Worm (Caenorhabditis elegans): ENCODE measurements around the gene ZK1127.12.

Gene ZK1127.12

ce11 chrII:7070434-7070833 is 18.6 kb downstream of the ZK1127.12 start:
- TF ChIP-seq mdl-1 (tag; optimal IDR thresholded peaks at IDR 0.05) = no peak
- no peak for TF ChIP-seq gei-8 (GFP tag; optimal IDR thresholded peaks at IDR 0.05)
- no peak for TF ChIP-seq R02D3.7 (tag; optimal IDR thresholded peaks at IDR 0.05)
- no peak for TF ChIP-seq unc-62 (GFP tag; optimal IDR thresholded peaks at IDR 0.05 in 1 of 2)
- TF ChIP-seq unc-62 (tag; optimal IDR thresholded peaks at IDR 0.05) = no peak
- TF ChIP-seq unc-130 (GFP tag; optimal IDR thresholded peaks at IDR 0.05) = no peak
- TF ChIP-seq Y105C5A.15 (GFP tag; IDR thresholded peaks at IDR 0.05) = no peak
- no peak for TF ChIP-seq aly-2 (tag; optimal IDR thresholded peaks at IDR 0.05)
- TF ChIP-seq mxl-2 (GFP tag; conservative IDR thresholded peaks at IDR 0.05) = no peak
- no peak for TF ChIP-seq dpl-1 (GFP tag; optimal IDR thresholded peaks at IDR 0.05)
- TF ChIP-seq saeg-2 (GFP tag; IDR thresholded peaks at IDR 0.05) = no peak
- no peak for TF ChIP-seq ZK546.5 (tag; optimal IDR thresholded peaks at IDR 0.05)
- TF ChIP-seq unc-39 (tag; optimal IDR thresholded peaks at IDR 0.05) = no peak
- TF ChIP-seq nhr-25 (tag; optimal IDR thresholded peaks at IDR 0.05; ENCODE audit: borderline replicate concordance, insufficient read depth) = no peak
- TF ChIP-seq daf-16 (GFP tag; optimal IDR thresholded peaks at IDR 0.05) = no peak
- no peak for TF ChIP-seq daf-16 (tag; optimal IDR thresholded peaks at IDR 0.05)
- TF ChIP-seq lin-1 (GFP tag; IDR thresholded peaks at IDR 0.05) = no peak
- TF ChIP-seq lir-3 (tag; optimal IDR thresholded peaks at IDR 0.05) = no peak
- TF ChIP-seq F37D6.2 (tag; optimal IDR thresholded peaks at IDR 0.05) = no peak
- TF ChIP-seq mes-2 (tag; optimal IDR thresholded peaks at IDR 0.05; ENCODE audit: poor library complexity, severe bottlenecking) = no peak
- no peak for TF ChIP-seq skn-1 (tag; optimal IDR thresholded peaks at IDR 0.05)
- TF ChIP-seq daf-12 (tag; optimal IDR thresholded peaks at IDR 0.05) = no peak

- TF ChIP-seq nhr-111 (GFP tag; optimal IDR thresholded peaks at IDR 0.05) = no peak
- TF ChIP-seq aly-2 (tag; optimal IDR thresholded peaks at IDR 0.05) = no peak
- no peak for TF ChIP-seq lin-1 (GFP tag; IDR thresholded peaks at IDR 0.05)
- no peak for TF ChIP-seq pha-4 (GFP tag; IDR thresholded peaks at IDR 0.05)
- no peak for TF ChIP-seq pha-4 (tag; optimal IDR thresholded peaks at IDR 0.05)
- no peak for TF ChIP-seq fos-1 (tag; optimal IDR thresholded peaks at IDR 0.05)
- TF ChIP-seq lin-39 (tag; optimal IDR thresholded peaks at IDR 0.05) = no peak
- TF ChIP-seq madf-5 (GFP tag; IDR thresholded peaks at IDR 0.05) = no peak
- no peak for TF ChIP-seq nhr-42 (GFP tag; IDR thresholded peaks at IDR 0.05)
- TF ChIP-seq ztf-7 (tag; optimal IDR thresholded peaks at IDR 0.05) = no peak
- TF ChIP-seq php-3 (GFP tag; IDR thresholded peaks at IDR 0.05) = no peak
- no peak for TF ChIP-seq jun-1 (tag; optimal IDR thresholded peaks at IDR 0.05)
- no peak for TF ChIP-seq lin-13 (GFP tag; optimal IDR thresholded peaks at IDR 0.05)
These were observed 20.4 kb downstream of the ZK1127.12 start, which contains the start of gene kars-1 for ce11 chrII:7072315-7072589. Gene kars-1 (minus strand): TSS chrII:7072415.

- TF ChIP-seq set-16 (GFP tag; IDR thresholded peaks at IDR 0.05) = no peak
- TF ChIP-seq ctbp-1 (GFP tag; IDR thresholded peaks at IDR 0.05) = no peak
- no peak for TF ChIP-seq gei-8 (GFP tag; optimal IDR thresholded peaks at IDR 0.05)
- peak; percentile 56 for TF ChIP-seq rbr-2 (tag; optimal IDR thresholded peaks at IDR 0.05)
- no peak for TF ChIP-seq lin-15B (tag; optimal IDR thresholded peaks at IDR 0.05)
- TF ChIP-seq snpc-4 (tag; optimal IDR thresholded peaks at IDR 0.05) = no peak
- no peak for TF ChIP-seq fos-1 (tag; optimal IDR thresholded peaks at IDR 0.05)
- no peak for TF ChIP-seq ztf-11 (tag; optimal IDR thresholded peaks at IDR 0.05)
- no peak for TF ChIP-seq lir-3 (tag; optimal IDR thresholded peaks at IDR 0.05)
- peak; percentile 59 for TF ChIP-seq dpl-1 (GFP tag; optimal IDR thresholded peaks at IDR 0.05)
- TF ChIP-seq mxl-2 (GFP tag; conservative IDR thresholded peaks at IDR 0.05) = no peak
- TF ChIP-seq ceh-32 (tag; optimal IDR thresholded peaks at IDR 0.05; ENCODE audit: poor library complexity) = no peak
- TF ChIP-seq hmg-1.1 (GFP tag; IDR thresholded peaks at IDR 0.05) = 0 out of 2 replicates have a peak, but pooled peaks have one; percentile 23
- no peak for TF ChIP-seq aly-2 (tag; optimal IDR thresholded peaks at IDR 0.05)
- TF ChIP-seq Y105C5A.15 (GFP tag; IDR thresholded peaks at IDR 0.05) = no peak
- no peak for TF ChIP-seq ceh-28 (tag; optimal IDR thresholded peaks at IDR 0.05)
- no peak for TF ChIP-seq unc-39 (tag; optimal IDR thresholded peaks at IDR 0.05)
- no peak for TF ChIP-seq ceh-44 (GFP tag; IDR thresholded peaks at IDR 0.05)
- peak in 1 of 2 experiments; percentile 47 for TF ChIP-seq mdl-1 (tag; optimal IDR thresholded peaks at IDR 0.05)
- TF ChIP-seq F26F4.8 (GFP tag; conservative IDR thresholded peaks at IDR 0.05) = no peak
- peak; percentile 21 for TF ChIP-seq lin-13 (GFP tag; optimal IDR thresholded peaks at IDR 0.05)
- peak; percentile 32; the same call in 1 of the 2 replicates for TF ChIP-seq vab-7 (GFP tag; IDR thresholded peaks at IDR 0.05)
- TF ChIP-seq Y5F2A.4 (GFP tag; optimal IDR thresholded peaks at IDR 0.05) = no peak
- TF ChIP-seq pqm-1 (tag; optimal IDR thresholded peaks at IDR 0.05) = no peak
These were observed 21.0 kb downstream of the ZK1127.12 start for ce11 chrII:7072590-7073536.

Measured in whole organism, L4 larva.